Worm (Caenorhabditis elegans) whole organism, mixed stage, embryonic: ENCODE results near the gene warf-1.

Source experiments
- nhr-237 ChIP-seq: fragments of 150-350 bp; optimal IDR thresholded peaks from 2 replicates; lab custom pipeline; 2014; ENCODE audit warnings: missing biosample characterization, missing genetic modification characterization
- nhr-76 ChIP-seq: sonication (generic microtip); optimal IDR thresholded peaks from 2 replicates; lab custom pipeline; 2017; ENCODE audit warnings: missing biosample characterization, missing genetic modification characterization

DNA sequence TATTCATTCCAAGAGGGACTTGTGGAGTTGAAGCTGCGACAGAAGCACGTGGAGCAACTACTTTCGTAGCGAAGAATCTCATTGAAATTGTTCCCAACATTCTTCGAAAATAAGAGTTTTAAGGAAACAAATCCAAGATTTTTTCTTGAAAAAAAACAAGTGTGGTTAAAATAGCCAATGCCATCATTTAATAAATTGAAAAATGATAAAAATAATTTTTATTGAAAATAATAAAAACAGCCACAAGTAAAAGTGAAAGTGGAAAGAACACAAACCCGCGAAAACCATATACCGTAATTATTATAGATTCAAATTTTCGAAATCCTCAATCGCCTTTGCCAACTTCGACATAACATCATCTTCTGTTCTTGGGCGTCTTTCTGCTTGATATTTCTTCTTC, 11.5 kb downstream of the warf-1 start, which contains the start of gene hmg-5:
- no peak for TF ChIP-seq nhr-76 (tag; lab: Kevin White, UChicago)
- TF ChIP-seq nhr-237 = no peak
